Worm (Caenorhabditis elegans) whole organism, midembryonic: ENCODE data around the gene T10C6.10.

Source experiments
- cog-1 ChIP-seq: sonication (generic microtip); optimal IDR thresholded peaks from 2 replicates; lab custom pipeline; 2016; ENCODE audit warnings: missing genetic modification characterization, missing compliant biosample characterization
- flt-1 ChIP-seq: fragments of 200-800 bp; sonication (Bioruptor generic); IDR thresholded peaks from 2 replicates; pipeline ENCODE4 v1.3.6; 2022; ENCODE audit warnings: missing genetic modification characterization, missing compliant biosample characterization
- med-1 ChIP-seq: sonication (generic microtip); optimal IDR thresholded peaks from 2 replicates; lab custom pipeline; 2017; ENCODE audit warnings: missing genetic modification characterization, mild to moderate bottlenecking, missing compliant biosample characterization, antibody characterized with exemption, missing genetic modification reagents; ENCODE audit not compliant: insufficient read depth
- tab-1 ChIP-seq: fragments of 200-800 bp; sonication (Bioruptor generic); IDR thresholded peaks from 2 replicates; pipeline ENCODE4 v1.3.6; 2022; ENCODE audit warnings: missing genetic modification characterization, missing compliant biosample characterization
- ztf-29 ChIP-seq: fragments of 200-800 bp; sonication (Bioruptor generic); IDR thresholded peaks from 2 replicates; pipeline ENCODE4 v1.3.6; 2022; ENCODE audit warnings: missing genetic modification reagents, missing genetic modification characterization, missing compliant biosample characterization

ce11 chrV:16023559-16023958 lies 12.7 kb upstream of the T10C6.10 start:
- no peak for TF ChIP-seq flt-1
- TF ChIP-seq ztf-29: no peak
- TF ChIP-seq med-1 (GFP tag; lab: Kevin White, UChicago): no peak
- no peak for TF ChIP-seq cog-1
- no peak for TF ChIP-seq tab-1 (GFP tag; lab: Robert Waterston, UW)
